Fruit fly (Drosophila melanogaster) Kc167 (cell line): ENCODE data around the gene dao.

Experiments used
- h ChIP-seq: fragments of >200 bp; optimal IDR thresholded peaks from 3 replicates; lab custom pipeline; 2018; ENCODE audit warnings: missing external identifiers
- psq ChIP-seq: fragments of >200 bp; optimal IDR thresholded peaks from 2 replicates; lab custom pipeline; 2017; ENCODE audit warnings: missing external identifiers

- TF ChIP-seq psq (lab: Kevin White, UChicago): no peak
- no peak for TF ChIP-seq h (lab: Kevin White, UChicago)
These were observed 46.7 kb upstream of the dao start, which contains the start of gene Sfp35C for dm6 chr2L:15201992-15202391.
